Worm (Caenorhabditis elegans): ENCODE data around the gene skp-1.

DNA sequence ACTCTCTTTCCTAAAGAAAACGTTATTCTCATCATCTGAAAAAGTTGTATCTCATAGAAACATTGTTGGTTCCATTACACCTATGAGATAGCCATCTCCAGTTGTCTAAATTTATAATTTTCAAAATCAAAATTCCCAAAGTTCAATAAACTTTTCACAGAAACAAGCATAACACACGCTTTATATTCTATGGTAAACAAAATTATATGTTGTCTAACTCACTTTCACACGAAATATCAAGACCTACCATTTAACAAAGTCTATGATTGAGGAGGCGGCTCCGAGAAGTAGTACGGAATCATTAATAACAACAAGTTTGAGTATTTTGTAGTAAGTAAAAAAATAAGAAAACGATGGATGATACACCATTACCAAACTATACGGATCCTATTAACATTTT is 46.5 kb upstream of the skp-1 start, which contains the start of gene srx-84:
- no peak for TF ChIP-seq aly-2 (tag; optimal IDR thresholded peaks at IDR 0.05)
- TF ChIP-seq ztf-4 (tag; optimal IDR thresholded peaks at IDR 0.05) = no peak
- TF ChIP-seq tbx-2 (tag; optimal IDR thresholded peaks at IDR 0.05) = no peak
